Worm (Caenorhabditis elegans): Measurements from ENCODE around the gene F55C5.17.

Gene F55C5.17

ce11 chrV:12299244-12299766, 3.0 kb upstream of the F55C5.17 start (continued):
- TF ChIP-seq ztf-11 (tag; optimal IDR thresholded peaks at IDR 0.05) (no peak), unc-62 (GFP tag; optimal IDR thresholded peaks at IDR 0.05) (no peak), nhr-19 (GFP tag; conservative IDR thresholded peaks at IDR 0.05) (0 out of 2 replicates have a peak, but pooled peaks have one; percentile 7), nhr-12 (tag; optimal IDR thresholded peaks at IDR 0.05) (no peak), snu-23 (GFP tag; optimal IDR thresholded peaks at IDR 0.05) (no peak), fkh-8 (tag; optimal IDR thresholded peaks at IDR 0.05) (no peak), aha-1 (tag; optimal IDR thresholded peaks at IDR 0.05) (no peak), lsy-2 (tag; optimal IDR thresholded peaks at IDR 0.05) (no peak), nhr-11 (tag; optimal IDR thresholded peaks at IDR 0.05) (no peak), tbx-2 (tag; optimal IDR thresholded peaks at IDR 0.05) (no peak), ceh-8 (GFP tag; optimal IDR thresholded peaks at IDR 0.05) (no peak), egl-13 (tag; optimal IDR thresholded peaks at IDR 0.05) (no peak), lir-3 (tag; optimal IDR thresholded peaks at IDR 0.05; ENCODE audit: poor library complexity) (no peak), zag-1 (tag; optimal IDR thresholded peaks at IDR 0.05) (no peak), mep-1 (tag; optimal IDR thresholded peaks at IDR 0.05) (no peak), lin-14 (GFP tag; optimal IDR thresholded peaks at IDR 0.05) (peak; percentile 35), unc-130 (tag; optimal IDR thresholded peaks at IDR 0.05) (no peak), hpl-2 (GFP tag; optimal IDR thresholded peaks at IDR 0.05) (no peak), ceh-82 (tag; optimal IDR thresholded peaks at IDR 0.05) (no peak), fos-1 (tag; optimal IDR thresholded peaks at IDR 0.05) (no peak), ztf-4 (tag; optimal IDR thresholded peaks at IDR 0.05) (no peak), mdl-1 (tag; optimal IDR thresholded peaks at IDR 0.05) (no peak), sptf-1 (tag; optimal IDR thresholded peaks at IDR 0.05) (no peak), mef-2 (tag; optimal IDR thresholded peaks at IDR 0.05) (no peak), unc-98 (GFP tag; IDR thresholded peaks at IDR 0.05) (no peak), sup-37 (GFP tag; optimal IDR thresholded peaks at IDR 0.05) (no peak), hlh-17 (GFP tag; optimal IDR thresholded peaks at IDR 0.05; ENCODE audit: borderline replicate concordance) (no peak), swsn-7 (tag; optimal IDR thresholded peaks at IDR 0.05) (no peak), pqm-1 (tag; optimal IDR thresholded peaks at IDR 0.05) (no peak), nhr-71 (tag; optimal IDR thresholded peaks at IDR 0.05) (peak; percentile 15), pag-3 (tag; optimal IDR thresholded peaks at IDR 0.05; ENCODE audit: borderline replicate concordance, insufficient read depth) (no peak), dpl-1 (GFP tag; optimal IDR thresholded peaks at IDR 0.05) (no peak), nhr-84 (tag; optimal IDR thresholded peaks at IDR 0.05) (no peak), F16B12.6 (tag; optimal IDR thresholded peaks at IDR 0.05) (no peak), isw-1 (GFP tag; IDR thresholded peaks at IDR 0.05) (no peak), mab-9 (GFP tag; IDR thresholded peaks at IDR 0.05) (no peak), elt-3 (tag; optimal IDR thresholded peaks at IDR 0.05) (peak in 2 of 6 experiments; percentile 6 to 23), efl-3 (GFP tag; optimal IDR thresholded peaks at IDR 0.05) (no peak), fkh-4 (tag; optimal IDR thresholded peaks at IDR 0.05; ENCODE audit: borderline replicate concordance) (no peak), ama-1 (optimal IDR thresholded peaks at IDR 0.05) (no peak), C16A3.4 (tag; optimal IDR thresholded peaks at IDR 0.05) (no peak), snpc-4 (tag; optimal IDR thresholded peaks at IDR 0.05) (no peak), nhr-28 (tag; optimal IDR thresholded peaks at IDR 0.05) (no peak), efl-1 (optimal IDR thresholded peaks at IDR 0.05) (no peak), efl-1 (GFP tag; optimal IDR thresholded peaks at IDR 0.05 in 1 of 2) (peak in 1 of 2 experiments; percentile 36), nhr-77 (tag; optimal IDR thresholded peaks at IDR 0.05) (no peak)
